Worm (Caenorhabditis elegans) whole organism, L3 larva: ENCODE data around the gene M01H9.2.

Experiments used
- ZK546.5 ChIP-seq: sonication (generic microtip); optimal IDR thresholded peaks from 2 replicates; lab custom pipeline; 2017; ENCODE audit warnings: missing biosample characterization, missing genetic modification characterization
- aly-2 ChIP-seq: fragments of 150-350 bp; optimal IDR thresholded peaks from 2 replicates; lab custom pipeline; 2014; ENCODE audit warnings: missing biosample characterization, missing genetic modification characterization
- ceh-28 ChIP-seq: fragments of 150-350 bp; optimal IDR thresholded peaks from 2 replicates; lab custom pipeline; 2014; ENCODE audit warnings: missing biosample characterization, missing genetic modification reagents, missing genetic modification characterization
- ceh-9 ChIP-seq: sonication (generic microtip); optimal IDR thresholded peaks from 2 replicates; lab custom pipeline; 2018; ENCODE audit warnings: missing biosample characterization, missing genetic modification characterization
- fos-1 ChIP-seq: fragments of 150-350 bp; optimal IDR thresholded peaks from 2 replicates; lab custom pipeline; 2014; ENCODE audit warnings: missing biosample characterization, missing genetic modification characterization
- nfya-1 ChIP-seq: sonication (generic microtip); optimal IDR thresholded peaks from 2 replicates; lab custom pipeline; 2017; ENCODE audit warnings: missing genetic modification characterization, mild to moderate bottlenecking, missing compliant biosample characterization, antibody characterized with exemption, moderate library complexity; ENCODE audit not compliant: insufficient read depth
- nhr-25 ChIP-seq: sonication (generic microtip); optimal IDR thresholded peaks from 2 replicates; lab custom pipeline; 2017; ENCODE audit warnings: missing biosample characterization, missing genetic modification characterization
- pha-4 ChIP-seq: fragments of 150-350 bp; optimal IDR thresholded peaks from 2 replicates; lab custom pipeline; 2014; ENCODE audit warnings: missing biosample characterization, missing genetic modification reagents, missing genetic modification characterization
- snpc-4 ChIP-seq: fragments of 150-350 bp; optimal IDR thresholded peaks from 2 replicates; lab custom pipeline; 2014; ENCODE audit warnings: missing biosample characterization, missing genetic modification characterization
- zag-1 ChIP-seq: fragments of 150-350 bp; optimal IDR thresholded peaks from 2 replicates; lab custom pipeline; 2014; ENCODE audit warnings: missing biosample characterization, missing genetic modification characterization

DNA sequence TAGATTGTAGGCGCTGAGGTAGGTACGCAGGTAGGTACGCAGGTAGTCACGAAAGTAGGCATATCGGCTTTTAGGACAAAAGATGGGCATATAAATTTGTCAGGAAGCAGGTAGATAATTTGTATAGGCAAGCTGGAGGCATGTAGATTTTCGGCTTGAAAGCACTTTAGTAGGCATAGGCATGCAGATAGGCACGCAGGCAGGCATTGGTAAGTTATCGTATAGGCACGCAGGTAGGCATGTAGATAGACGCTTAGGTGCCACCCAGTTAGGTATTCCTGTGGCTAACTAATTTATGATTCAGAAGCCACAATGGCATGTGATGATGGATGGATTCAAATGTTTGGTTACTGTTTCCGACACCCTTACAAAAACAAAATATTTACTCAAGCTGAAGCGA lies 40.0 kb downstream of the M01H9.2 start:
- no peak for TF ChIP-seq nhr-25
- no peak for TF ChIP-seq nfya-1 (tag; lab: Kevin White, UChicago)
- no peak for TF ChIP-seq ceh-28
- TF ChIP-seq zag-1 (tag; lab: Kevin White, UChicago) = no peak
- TF ChIP-seq snpc-4 (tag; lab: Kevin White, UChicago) = no peak
- TF ChIP-seq ceh-9 = no peak
- TF ChIP-seq aly-2 = no peak
- no peak for TF ChIP-seq pha-4 (tag; lab: Kevin White, UChicago)
- no peak for TF ChIP-seq ZK546.5
- TF ChIP-seq fos-1 = no peak
